Worm (Caenorhabditis elegans) whole organism, L1 larva: ENCODE data around the gene F28C6.5.
A peak's percentile ranks its signal among the peaks of the same experiment; 100 is the strongest.

Experiments
- C34B4.2 ChIP-seq: sonication (generic microtip); optimal IDR thresholded peaks from 2 replicates; lab custom pipeline; 2017; ENCODE audit warnings: mild to moderate bottlenecking, missing genetic modification characterization, missing compliant biosample characterization
- Y116A8C.19 ChIP-seq: sonication (generic microtip); optimal IDR thresholded peaks from 2 replicates; lab custom pipeline; 2016; ENCODE audit warnings: missing compliant biosample characterization, missing genetic modification characterization, borderline replicate concordance
- alr-1 ChIP-seq: fragments of 200-800 bp; sonication (Bioruptor generic); optimal IDR thresholded peaks from 2 replicates; lab custom pipeline; 2018; ENCODE audit warnings: borderline replicate concordance, mild to moderate bottlenecking, missing genetic modification characterization, missing compliant biosample characterization
- blmp-1 ChIP-seq: fragments of 150-350 bp; optimal IDR thresholded peaks from 2 replicates; lab custom pipeline; 2014; ENCODE audit warnings: missing biosample characterization, missing genetic modification characterization
- ceh-63 ChIP-seq: fragments of 200-800 bp; sonication (Bioruptor generic); optimal IDR thresholded peaks from 2 replicates; lab custom pipeline; 2018; ENCODE audit warnings: mild to moderate bottlenecking, missing genetic modification characterization, missing compliant biosample characterization
- ceh-88 ChIP-seq: fragments of 200-800 bp; sonication (Bioruptor generic); IDR thresholded peaks from 2 replicates; pipeline ENCODE4 v1.3.6; 2022; ENCODE audit warnings: missing genetic modification characterization, missing compliant biosample characterization
- ces-1 ChIP-seq: fragments of 150-350 bp; optimal IDR thresholded peaks from 2 replicates; lab custom pipeline; 2014; ENCODE audit warnings: missing biosample characterization, missing genetic modification reagents, missing genetic modification characterization
- dpl-1 ChIP-seq, 3 experiments: fragments of 150-350 bp in 2 of 3; sonication (generic microtip) in 1 of 3; optimal IDR thresholded peaks; 2 replicates each; lab custom pipeline; 2014 to 2017; ENCODE audit warnings: missing biosample characterization in 3 of 3, missing genetic modification characterization in 3 of 3, missing genetic modification reagents in 3 of 3
- dsc-1 ChIP-seq: sonication (generic microtip); optimal IDR thresholded peaks from 2 replicates; lab custom pipeline; 2016; ENCODE audit warnings: mild to moderate bottlenecking, missing genetic modification characterization, missing compliant biosample characterization
- egl-13 ChIP-seq: sonication (generic microtip); optimal IDR thresholded peaks from 2 replicates; lab custom pipeline; 2016; ENCODE audit warnings: missing genotype, missing genetic modification reagents, missing genetic modification characterization, missing compliant biosample characterization
- elt-3 ChIP-seq, 6 experiments: fragments of 150-350 bp in 1 of 6; sonication (generic microtip); optimal IDR thresholded peaks; 2 replicates each; lab custom pipeline; 2017 to 2018; ENCODE audit warnings: missing biosample characterization in 6 of 6, missing genetic modification characterization in 6 of 6, inconsistent platforms in 1 of 6
- fkh-10 ChIP-seq: sonication (generic microtip); optimal IDR thresholded peaks from 2 replicates; lab custom pipeline; 2017; ENCODE audit warnings: missing biosample characterization, missing genetic modification reagents, missing genetic modification characterization
- fos-1 ChIP-seq: fragments of 150-350 bp; optimal IDR thresholded peaks from 2 replicates; lab custom pipeline; 2014; ENCODE audit warnings: missing biosample characterization, missing genetic modification characterization
- hlh-17 ChIP-seq: fragments of 200-800 bp; sonication (Bioruptor generic); optimal IDR thresholded peaks from 2 replicates; lab custom pipeline; 2018; ENCODE audit warnings: missing genetic modification characterization, mild to moderate bottlenecking, missing compliant biosample characterization, moderate library complexity, borderline replicate concordance
- hlh-4 ChIP-seq: sonication (generic microtip); optimal IDR thresholded peaks from 2 replicates; lab custom pipeline; 2016; ENCODE audit warnings: mild to moderate bottlenecking, missing genetic modification characterization, missing compliant biosample characterization
- hpl-2 ChIP-seq: fragments of 150-350 bp; optimal IDR thresholded peaks from 2 replicates; lab custom pipeline; 2014; ENCODE audit warnings: missing biosample characterization, missing genetic modification reagents, missing genetic modification characterization
- lin-14 ChIP-seq: fragments of 200-800 bp; sonication (Bioruptor generic); optimal IDR thresholded peaks from 2 replicates; lab custom pipeline; 2018; ENCODE audit warnings: mild to moderate bottlenecking, missing genetic modification characterization, moderate library complexity, missing compliant biosample characterization
- lin-15B ChIP-seq: fragments of 150-350 bp; sonication (generic microtip); optimal IDR thresholded peaks from 3 replicates; lab custom pipeline; 2014; ENCODE audit warnings: missing biosample characterization, missing genetic modification characterization
- mef-2 ChIP-seq: fragments of 150-350 bp; optimal IDR thresholded peaks from 2 replicates; lab custom pipeline; 2014; ENCODE audit warnings: missing biosample characterization, missing genetic modification characterization
- mep-1 ChIP-seq: fragments of 150-350 bp; optimal IDR thresholded peaks from 2 replicates; lab custom pipeline; 2014; ENCODE audit warnings: missing biosample characterization, missing genetic modification characterization
- nhr-11 ChIP-seq: fragments of 150-350 bp; optimal IDR thresholded peaks from 2 replicates; lab custom pipeline; 2014; ENCODE audit warnings: missing biosample characterization, missing genetic modification characterization
- nhr-12 ChIP-seq: sonication (generic microtip); optimal IDR thresholded peaks from 2 replicates; lab custom pipeline; 2017; ENCODE audit warnings: missing biosample characterization, missing genetic modification characterization
- nhr-19 ChIP-seq: fragments of 200-800 bp; sonication (Bioruptor generic); conservative IDR thresholded peaks from 2 replicates; pipeline ENCODE4 v1.3.6; 2022; ENCODE audit warnings: missing genetic modification characterization, missing compliant biosample characterization
- nhr-20 ChIP-seq: sonication (generic microtip); optimal IDR thresholded peaks from 2 replicates; lab custom pipeline; 2016; ENCODE audit warnings: mild to moderate bottlenecking, missing genetic modification characterization, missing compliant biosample characterization
- nhr-28 ChIP-seq: fragments of 150-350 bp; optimal IDR thresholded peaks from 2 replicates; lab custom pipeline; 2014; ENCODE audit warnings: missing biosample characterization, missing genetic modification characterization
- nhr-47 ChIP-seq: sonication (generic microtip); optimal IDR thresholded peaks from 2 replicates; lab custom pipeline; 2016; ENCODE audit warnings: mild to moderate bottlenecking, missing genetic modification characterization, moderate library complexity, missing compliant biosample characterization
- nhr-71 ChIP-seq: sonication (generic microtip); optimal IDR thresholded peaks from 2 replicates; lab custom pipeline; 2016; ENCODE audit warnings: mild to moderate bottlenecking, missing genetic modification characterization, moderate library complexity, missing compliant biosample characterization
- nhr-77 ChIP-seq: fragments of 150-350 bp; optimal IDR thresholded peaks from 2 replicates; lab custom pipeline; 2014; ENCODE audit warnings: missing biosample characterization, missing genetic modification characterization
- nhr-90 ChIP-seq: sonication (generic microtip); optimal IDR thresholded peaks from 2 replicates; lab custom pipeline; 2016; ENCODE audit warnings: mild to moderate bottlenecking, missing genetic modification characterization, missing compliant biosample characterization; ENCODE audit not compliant: poor library complexity
- pqm-1 ChIP-seq: sonication (generic microtip); optimal IDR thresholded peaks from 3 replicates; lab custom pipeline; 2017; ENCODE audit warnings: missing biosample characterization, missing genetic modification characterization
- skn-1 ChIP-seq: fragments of 150-350 bp; optimal IDR thresholded peaks from 2 replicates; lab custom pipeline; 2014; ENCODE audit warnings: missing biosample characterization, missing genetic modification characterization
- snpc-4 ChIP-seq: fragments of 150-350 bp; optimal IDR thresholded peaks from 2 replicates; lab custom pipeline; 2014; ENCODE audit warnings: missing biosample characterization, missing genetic modification characterization
- snu-23 ChIP-seq: sonication (generic microtip); optimal IDR thresholded peaks from 2 replicates; lab custom pipeline; 2016; ENCODE audit warnings: missing genetic modification characterization, missing compliant biosample characterization
- sox-4 ChIP-seq: sonication (generic microtip); optimal IDR thresholded peaks from 2 replicates; lab custom pipeline; 2016; ENCODE audit warnings: missing genetic modification characterization, missing compliant biosample characterization
- sup-37 ChIP-seq: fragments of 200-800 bp; sonication (Bioruptor generic); optimal IDR thresholded peaks from 2 replicates; lab custom pipeline; 2018; ENCODE audit warnings: mild to moderate bottlenecking, missing genetic modification characterization, missing compliant biosample characterization
- swsn-7 ChIP-seq: sonication (generic microtip); optimal IDR thresholded peaks from 2 replicates; lab custom pipeline; 2016; ENCODE audit warnings: missing genetic modification characterization, missing compliant biosample characterization
- unc-130 ChIP-seq: fragments of 150-350 bp; optimal IDR thresholded peaks from 2 replicates; lab custom pipeline; 2017; ENCODE audit warnings: missing biosample characterization, missing genetic modification characterization, inconsistent platforms
- unc-62 ChIP-seq: fragments of 150-350 bp; optimal IDR thresholded peaks from 2 replicates; lab custom pipeline; 2014; ENCODE audit warnings: missing biosample characterization, missing genetic modification reagents, missing genetic modification characterization
- vab-15 ChIP-seq: sonication (generic microtip); optimal IDR thresholded peaks from 2 replicates; lab custom pipeline; 2017; ENCODE audit warnings: missing genotype, mild to moderate bottlenecking, missing genetic modification characterization, missing compliant biosample characterization
- zip-4 ChIP-seq: fragments of 200-800 bp; sonication (Bioruptor generic); optimal IDR thresholded peaks from 2 replicates; lab custom pipeline; 2018; ENCODE audit warnings: mild to moderate bottlenecking, missing genetic modification characterization, moderate library complexity, missing compliant biosample characterization
- ztf-11 ChIP-seq, 2 experiments: sonication (generic microtip); optimal IDR thresholded peaks; 2 replicates each; lab custom pipeline; 2016 to 2017; ENCODE audit warnings: missing genetic modification characterization in 2 of 2, missing biosample characterization in 1 of 2, missing compliant biosample characterization in 1 of 2
- ztf-4 ChIP-seq: fragments of 150-350 bp; optimal IDR thresholded peaks from 2 replicates; lab custom pipeline; 2014; ENCODE audit warnings: missing biosample characterization, missing genetic modification characterization

F28C6.5 gene

DNA sequence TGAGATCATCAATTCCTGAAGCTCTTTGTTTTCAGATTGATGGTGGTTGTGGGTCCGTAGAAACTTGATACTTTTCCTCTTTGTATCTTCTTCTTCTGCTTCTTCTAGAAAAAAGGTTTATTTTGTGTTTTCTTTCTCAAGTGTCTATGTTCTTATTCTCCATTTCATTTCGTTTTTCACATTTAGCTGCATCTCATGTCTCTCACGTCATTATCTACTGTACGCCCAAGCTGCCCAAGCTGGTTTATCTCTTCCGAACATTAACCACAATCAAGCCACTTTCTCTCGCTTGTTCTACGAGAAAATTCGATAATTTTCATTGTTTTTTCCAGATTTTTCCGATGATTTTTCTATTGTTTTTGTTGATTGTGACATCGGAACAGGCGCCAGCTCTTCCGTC is at the start of gene F28C6.5:
TSS of gene F28C6.5 (plus strand) at position 301 of the 400 bp plus-strand sequence.
- no peak for TF ChIP-seq vab-15
- peak; percentile 26 for TF ChIP-seq blmp-1 (tag; lab: Kevin White, UChicago)

DNA sequence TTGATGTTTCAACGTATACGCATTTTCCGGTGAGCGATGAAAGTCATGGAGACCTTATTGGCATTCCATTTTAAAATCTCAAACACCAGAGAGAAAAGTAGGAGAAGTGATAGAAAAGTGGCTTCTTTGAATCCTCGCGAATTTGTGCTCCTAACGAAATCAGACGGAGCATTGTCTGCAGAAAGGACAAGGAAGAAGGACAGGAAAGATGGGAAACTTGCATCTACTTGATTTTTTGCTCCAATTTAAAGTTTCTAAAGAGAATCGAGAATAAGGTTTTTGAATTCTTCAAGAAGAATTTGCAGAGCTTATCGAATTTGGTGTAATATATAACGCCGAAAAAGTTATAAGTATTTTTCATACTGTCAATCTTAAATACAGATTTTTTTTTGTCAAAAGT is 48.2 kb upstream of the F28C6.5 start:
- TF ChIP-seq mef-2 (tag; lab: Kevin White, UChicago) (no peak), ztf-4 (no peak), lin-15B (tag; lab: Kevin White, UChicago) (no peak), elt-3 (tag; optimal IDR thresholded peaks at IDR 0.05; lab: Kevin White, UChicago) (no peak), nhr-71 (tag; lab: Kevin White, UChicago) (no peak), egl-13 (no peak), pqm-1 (no peak), snpc-4 (tag; lab: Kevin White, UChicago) (no peak), fkh-10 (GFP tag; lab: Kevin White, UChicago) (peak; percentile 91), hpl-2 (no peak), nhr-20 (tag; lab: Kevin White, UChicago) (no peak), lin-14 (GFP tag; lab: Kevin White, UChicago) (peak; percentile 50), swsn-7 (tag; lab: Kevin White, UChicago) (no peak), nhr-90 (tag; lab: Kevin White, UChicago) (no peak), nhr-28 (tag; lab: Kevin White, UChicago) (no peak)

DNA sequence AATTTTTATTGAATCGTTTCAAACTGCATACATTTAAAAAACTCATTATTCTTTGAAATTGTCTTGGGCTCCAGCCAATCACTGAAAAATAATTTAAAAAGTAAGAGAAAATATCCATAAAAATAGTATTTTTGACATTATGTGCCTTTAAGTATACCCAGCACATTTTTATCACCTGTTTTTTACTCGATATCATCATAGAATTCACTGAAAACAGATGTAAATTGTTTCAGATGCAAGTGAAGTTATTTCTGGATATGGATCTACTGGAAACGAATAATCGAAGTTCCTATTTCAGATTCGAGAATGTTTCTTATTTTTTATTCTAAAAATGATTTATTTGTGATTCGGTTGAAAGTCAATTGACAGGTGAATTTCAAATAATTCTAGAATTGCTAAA is 44.7 kb upstream of the F28C6.5 start:
- TF ChIP-seq nhr-71 (tag; lab: Kevin White, UChicago) (peak; percentile 27), mep-1 (tag; lab: Kevin White, UChicago) (no peak), hlh-4 (peak; percentile 92)

DNA sequence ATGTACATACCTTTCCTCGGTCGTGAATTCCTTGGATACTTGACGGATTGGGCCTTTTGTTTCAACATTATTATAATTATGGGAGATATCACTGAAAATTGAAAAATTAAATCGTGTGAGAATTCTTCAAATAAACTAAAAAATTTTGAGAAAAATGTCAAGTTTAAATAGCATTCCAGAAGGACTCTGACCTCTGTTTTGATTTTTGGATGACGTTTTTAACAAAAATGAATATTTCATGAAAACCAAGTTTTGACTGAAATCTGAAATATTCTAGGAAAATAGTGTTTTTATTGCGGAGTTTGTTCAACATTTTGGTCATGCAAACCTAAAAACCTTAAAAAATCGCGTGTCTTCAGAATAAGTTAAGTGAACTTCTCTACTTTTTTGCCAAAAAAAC is 43.1 kb upstream of the F28C6.5 start, which contains the start of gene glb-27:
TSS of gene glb-27 (minus strand) at position 101 of the 400 bp plus-strand sequence.
- TF ChIP-seq lin-14 (GFP tag; lab: Kevin White, UChicago) (no peak), dpl-1 (GFP tag; optimal IDR thresholded peaks at IDR 0.05; lab: Kevin White, UChicago) (no peak), nhr-47 (tag; lab: Kevin White, UChicago) (no peak), sup-37 (GFP tag; lab: Kevin White, UChicago) (no peak), unc-62 (GFP tag; lab: Kevin White, UChicago) (no peak), nhr-11 (tag; lab: Kevin White, UChicago) (no peak), mep-1 (tag; lab: Kevin White, UChicago) (no peak), zip-4 (GFP tag; lab: Kevin White, UChicago) (no peak)

DNA sequence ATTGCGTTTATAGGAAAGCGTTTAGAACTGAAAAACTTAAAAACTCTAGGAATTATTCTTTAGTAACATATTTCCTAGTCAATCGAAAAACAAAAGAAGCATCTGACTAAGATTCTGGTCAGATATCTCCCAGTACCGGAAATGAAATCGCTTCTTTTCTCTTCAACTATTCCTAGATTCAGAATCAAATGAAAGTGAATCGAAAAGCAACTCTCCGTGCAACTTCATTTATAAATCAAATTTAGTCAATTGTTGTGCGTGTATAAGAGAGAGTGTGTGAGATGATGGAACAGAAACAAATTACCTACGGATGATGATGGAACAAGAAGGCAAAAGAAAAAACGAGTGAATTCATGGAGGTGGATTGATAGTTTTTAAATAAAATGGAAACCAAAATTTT is 40.1 kb upstream of the F28C6.5 start:
- TF ChIP-seq lin-14 (GFP tag; lab: Kevin White, UChicago) (peak; percentile 46), snu-23 (peak; percentile 13), dsc-1 (tag; lab: Kevin White, UChicago) (peak; percentile 6), ceh-63 (GFP tag; lab: Kevin White, UChicago) (no peak), nhr-19 (no peak), skn-1 (tag; lab: Kevin White, UChicago) (no peak), fkh-10 (GFP tag; lab: Kevin White, UChicago) (peak; percentile 98), nhr-71 (tag; lab: Kevin White, UChicago) (peak; percentile 9), swsn-7 (tag; lab: Kevin White, UChicago) (peak; percentile 12), nhr-47 (tag; lab: Kevin White, UChicago) (peak; percentile 18), ces-1 (GFP tag; lab: Kevin White, UChicago) (peak; percentile 43)
- TF ChIP-seq, all 84 proteins: peak for 8

DNA sequence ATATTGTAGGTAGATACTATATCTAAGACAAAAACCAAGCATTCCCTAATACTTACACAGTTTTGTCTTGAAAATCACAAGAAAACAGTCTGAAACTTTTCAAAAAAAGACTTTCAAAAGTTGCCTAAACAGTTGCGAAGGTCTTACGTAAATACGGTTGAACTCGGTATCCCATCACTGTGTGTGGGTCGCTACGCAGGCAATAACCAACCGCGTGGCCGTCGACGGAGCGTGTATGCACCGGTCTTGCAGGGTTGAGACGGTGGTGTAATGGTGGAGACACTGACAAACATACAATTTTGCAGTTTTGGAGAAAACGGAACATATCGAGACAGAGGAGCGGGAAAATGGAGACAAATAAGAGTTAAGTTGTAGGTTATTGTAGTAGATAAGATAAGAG is 38.1 kb upstream of the F28C6.5 start, which contains the start of gene iff-2:
TSS of gene iff-2 (minus strand) at position 141 of the 400 bp plus-strand sequence.
- TF ChIP-seq ztf-11 (tag; optimal IDR thresholded peaks at IDR 0.05; lab: Kevin White, UChicago) (peak in 1 of 2 experiments; percentile 96), hlh-17 (GFP tag; lab: Kevin White, UChicago) (no peak), sox-4 (peak; percentile 95), Y116A8C.19 (no peak), lin-14 (GFP tag; lab: Kevin White, UChicago) (peak; percentile 100), snu-23 (peak; percentile 100), nhr-11 (tag; lab: Kevin White, UChicago) (peak; percentile 93), mef-2 (tag; lab: Kevin White, UChicago) (peak; percentile 97), nhr-12 (tag; lab: Kevin White, UChicago) (no peak), C34B4.2 (peak; percentile 65), alr-1 (no peak), fos-1 (peak; percentile 97), nhr-77 (tag; lab: Kevin White, UChicago) (peak; percentile 100), ceh-88 (peak; percentile 97), unc-130 (tag; lab: Kevin White, UChicago) (peak; percentile 99)
